Fruit fly (Drosophila melanogaster): ENCODE results near the gene zormin.

Gene zormin

DNA sequence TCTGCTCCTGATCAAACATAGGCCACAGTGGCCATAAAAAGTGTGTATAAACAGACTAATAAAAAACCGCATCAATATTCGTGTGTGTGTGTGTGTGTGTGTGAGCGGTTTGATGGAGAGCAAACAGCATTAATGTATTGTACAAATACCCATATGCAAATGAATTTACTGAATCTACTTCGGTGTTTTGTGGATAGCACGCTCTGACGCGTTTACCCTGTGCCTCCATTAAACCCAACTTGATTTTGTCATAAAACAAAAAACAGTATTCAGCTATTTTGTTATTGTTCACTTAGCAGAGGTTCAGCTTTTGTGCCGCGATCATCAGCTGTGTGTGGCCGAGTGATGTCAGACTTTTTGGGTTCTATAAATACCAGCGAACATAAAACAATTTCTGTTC is 7.1 kb downstream of the zormin start (continued):
- no peak for TF ChIP-seq CG1647 (GFP tag; optimal IDR thresholded peaks at IDR 0.05)
- no peak for TF ChIP-seq ac (GFP tag; optimal IDR thresholded peaks at IDR 0.05)
- no peak for TF ChIP-seq aop (GFP tag; IDR thresholded peaks at IDR 0.05)
- no peak for TF ChIP-seq HLHmδ (GFP tag; optimal IDR thresholded peaks at IDR 0.05)
- TF ChIP-seq CG6175 (GFP tag; IDR thresholded peaks at IDR 0.05): no peak
- TF ChIP-seq gcm (GFP tag; optimal IDR thresholded peaks at IDR 0.05): no peak
- TF ChIP-seq Hmr (GFP tag; optimal IDR thresholded peaks at IDR 0.05): peak; percentile 14
- no peak for TF ChIP-seq psq (GFP tag; optimal IDR thresholded peaks at IDR 0.05)
- no peak for TF ChIP-seq CG17912 (GFP tag; optimal IDR thresholded peaks at IDR 0.05)
- TF ChIP-seq CG6813 (GFP tag; optimal IDR thresholded peaks at IDR 0.05): no peak
- TF ChIP-seq CG18764 (GFP tag; optimal IDR thresholded peaks at IDR 0.05): no peak
- peak; percentile 18 for TF ChIP-seq PHDP (tag; optimal IDR thresholded peaks at IDR 0.05)
- TF ChIP-seq CG18476 (GFP tag; optimal IDR thresholded peaks at IDR 0.05): no peak
- no peak for TF ChIP-seq zfh2 (GFP tag; optimal IDR thresholded peaks at IDR 0.05)
- TF ChIP-seq CG1024 (GFP tag; IDR thresholded peaks at IDR 0.05): no peak
- no peak for TF ChIP-seq CG16779 (GFP tag; IDR thresholded peaks at IDR 0.05)
- no peak for TF ChIP-seq cas (GFP tag; IDR thresholded peaks at IDR 0.05)
- no peak for TF ChIP-seq CG31441 (GFP tag; IDR thresholded peaks at IDR 0.05)
- TF ChIP-seq CG13287 (GFP tag; IDR thresholded peaks at IDR 0.05; ENCODE audit: partially characterized antibody): no peak
- no peak for TF ChIP-seq BEAF-32 (GFP tag; optimal IDR thresholded peaks at IDR 0.05)
- no peak for TF ChIP-seq HLH3B (GFP tag; IDR thresholded peaks at IDR 0.05)
- no peak for TF ChIP-seq ab (GFP tag; optimal IDR thresholded peaks at IDR 0.05)
- no peak for TF ChIP-seq CG10321 (GFP tag; IDR thresholded peaks at IDR 0.05)
- no peak for TF ChIP-seq Lhr (GFP tag; optimal IDR thresholded peaks at IDR 0.05)
- no peak for TF ChIP-seq CrebB (tag; optimal IDR thresholded peaks at IDR 0.05)
- TF ChIP-seq CG1792 (GFP tag; optimal IDR thresholded peaks at IDR 0.05): no peak
- TF ChIP-seq CG5180 (GFP tag; optimal IDR thresholded peaks at IDR 0.05): no peak
- TF ChIP-seq CG4854 (GFP tag; optimal IDR thresholded peaks at IDR 0.05): no peak
- no peak for TF ChIP-seq hbn (GFP tag; IDR thresholded peaks at IDR 0.05; ENCODE audit: partially characterized antibody)
- TF ChIP-seq CG9932 (GFP tag; IDR thresholded peaks at IDR 0.05): no peak
- no peak for TF ChIP-seq CG18011 (GFP tag; optimal IDR thresholded peaks at IDR 0.05)
- no peak for TF ChIP-seq bbx (GFP tag; IDR thresholded peaks at IDR 0.05; ENCODE audit: partially characterized antibody)
- TF ChIP-seq TFAM (GFP tag; optimal IDR thresholded peaks at IDR 0.05): no peak
- TF ChIP-seq abd-A (tag; optimal IDR thresholded peaks at IDR 0.05): peak; percentile 47
- TF ChIP-seq Xrp1 (GFP tag; IDR thresholded peaks at IDR 0.05): no peak
- TF ChIP-seq CG8290 (GFP tag; optimal IDR thresholded peaks at IDR 0.05): no peak
- TF ChIP-seq CG8290 (tag; optimal IDR thresholded peaks at IDR 0.05): peak in 1 of 2 experiments; percentile 44
- no peak for TF ChIP-seq bigmax (GFP tag; optimal IDR thresholded peaks at IDR 0.05)
- no peak for TF ChIP-seq Antp (GFP tag; optimal IDR thresholded peaks at IDR 0.05)
- TF ChIP-seq chinmo (GFP tag; IDR thresholded peaks at IDR 0.05; ENCODE audit: partially characterized antibody): peak; percentile 57; the same call in 2 of the 4 replicates
- TF ChIP-seq B-H2 (GFP tag; optimal IDR thresholded peaks at IDR 0.05): no peak
- no peak for TF ChIP-seq Dll (GFP tag; IDR thresholded peaks at IDR 0.05; ENCODE audit: partially characterized antibody)
- TF ChIP-seq Awh (GFP tag; IDR thresholded peaks at IDR 0.05): no peak
- peak; percentile 40 for TF ChIP-seq cg (GFP tag; optimal IDR thresholded peaks at IDR 0.05)
- TF ChIP-seq HHEX (GFP tag; optimal IDR thresholded peaks at IDR 0.05): no peak
- TF ChIP-seq sd (tag; optimal IDR thresholded peaks at IDR 0.05): peak; percentile 70
- no peak for TF ChIP-seq ranshi (GFP tag; IDR thresholded peaks at IDR 0.05)
- peak; percentile 41; the same call in 1 of the 2 replicates for TF ChIP-seq Atf6 (GFP tag; IDR thresholded peaks at IDR 0.05)
- no peak for TF ChIP-seq CG8765 (GFP tag; IDR thresholded peaks at IDR 0.05)
- TF ChIP-seq emc (GFP tag; optimal IDR thresholded peaks at IDR 0.05): no peak
- TF ChIP-seq Nf-YB (GFP tag; optimal IDR thresholded peaks at IDR 0.05): no peak

Measured in whole organism, embryonic.